Comparison of ENCODE assay signal across 1 fruit fly cellular context in genomic region chr3L:5571051-5571450, dm6.
TF ChIP-seq lines count a peak whose summit lies in the region.

No protein-coding gene starts in this region.

TF ChIP-seq in whole organism, prepupa, 60 proteins besides CTCF, POLR2A, EP300 and RAD21 (continued from another document):
- no peak for TF ChIP-seq Blimp-1 (GFP tag; optimal IDR thresholded peaks at IDR 0.05; lab: Kevin White, UChicago)
- no peak for TF ChIP-seq Ets96B (tag; optimal IDR thresholded peaks at IDR 0.05; lab: Kevin White, UChicago)
- TF ChIP-seq net (GFP tag; optimal IDR thresholded peaks at IDR 0.05; lab: Kevin White, UChicago): peak; percentile 20
- TF ChIP-seq CG6163 (GFP tag; IDR thresholded peaks at IDR 0.05; lab: Robert Waterston, UW): peak; percentile 55; the same call in 1 of the 3 replicates
- TF ChIP-seq fd85E (GFP tag; optimal IDR thresholded peaks at IDR 0.05; lab: Kevin White, UChicago): no peak
- no peak for TF ChIP-seq CG6808 (GFP tag; optimal IDR thresholded peaks at IDR 0.05; lab: Kevin White, UChicago)
- peak; percentile 45; the same call in 2 of the 3 replicates for TF ChIP-seq eg (GFP tag; IDR thresholded peaks at IDR 0.05; lab: Robert Waterston, UW)
- TF ChIP-seq Ets21C (GFP tag; optimal IDR thresholded peaks at IDR 0.05; lab: Kevin White, UChicago): no peak
- TF ChIP-seq CG7368 (GFP tag; optimal IDR thresholded peaks at IDR 0.05; lab: Kevin White, UChicago): no peak
- TF ChIP-seq CG11294 (GFP tag; IDR thresholded peaks at IDR 0.05; lab: Robert Waterston, UW): no peak
- peak; percentile 37; the same call in 1 of the 2 replicates for TF ChIP-seq CG15336 (GFP tag; IDR thresholded peaks at IDR 0.05; lab: Robert Waterston, UW)
- TF ChIP-seq Sox14 (GFP tag; optimal IDR thresholded peaks at IDR 0.05; lab: Kevin White, UChicago): no peak
- no peak for TF ChIP-seq pdm3 (GFP tag; optimal IDR thresholded peaks at IDR 0.05; lab: Kevin White, UChicago)
- TF ChIP-seq vri (GFP tag; optimal IDR thresholded peaks at IDR 0.05; lab: Kevin White, UChicago): peak; percentile 85
- peak; percentile 9 for TF ChIP-seq Met (GFP tag; optimal IDR thresholded peaks at IDR 0.05; lab: Kevin White, UChicago)
- TF ChIP-seq Hr39 (GFP tag; optimal IDR thresholded peaks at IDR 0.05; lab: Kevin White, UChicago): no peak
- no peak for TF ChIP-seq Eip75B (GFP tag; optimal IDR thresholded peaks at IDR 0.05; lab: Kevin White, UChicago)
- TF ChIP-seq CG31627 (GFP tag; optimal IDR thresholded peaks at IDR 0.05; lab: Kevin White, UChicago): no peak
- TF ChIP-seq lz (GFP tag; optimal IDR thresholded peaks at IDR 0.05; lab: Kevin White, UChicago): no peak
- TF ChIP-seq Gug (GFP tag; IDR thresholded peaks at IDR 0.05; lab: Robert Waterston, UW): no peak
